Worm (Caenorhabditis elegans) whole organism, late embryonic: Measurements from ENCODE around the gene romo-1.

ENCODE experiments used
- C08G9.2 ChIP-seq: sonication (generic microtip); optimal IDR thresholded peaks from 2 replicates; lab custom pipeline; 2016; ENCODE audit warnings: mild to moderate bottlenecking, missing genetic modification characterization, moderate library complexity, missing compliant biosample characterization
- K02D7.2 ChIP-seq: sonication (generic microtip); optimal IDR thresholded peaks from 2 replicates; lab custom pipeline; 2017; ENCODE audit warnings: mild to moderate bottlenecking, missing genetic modification characterization, missing compliant biosample characterization
- K09A11.1 ChIP-seq: sonication (generic microtip); optimal IDR thresholded peaks from 2 replicates; lab custom pipeline; 2017; ENCODE audit warnings: antibody characterized with exemption, mild to moderate bottlenecking, missing genetic modification characterization, missing compliant biosample characterization; ENCODE audit not compliant: insufficient read depth
- T23F11.4 ChIP-seq: fragments of 200-800 bp; sonication (Bioruptor generic); optimal IDR thresholded peaks from 2 replicates; lab custom pipeline; 2018; ENCODE audit warnings: mild to moderate bottlenecking, missing genetic modification characterization, missing compliant biosample characterization
- Y22D7AL.16 ChIP-seq: sonication (generic microtip); optimal IDR thresholded peaks from 2 replicates; lab custom pipeline; 2016; ENCODE audit warnings: missing genetic modification characterization, missing compliant biosample characterization
- ahr-1 ChIP-seq: sonication (generic microtip); optimal IDR thresholded peaks from 2 replicates; lab custom pipeline; 2016; ENCODE audit warnings: missing genetic modification characterization, missing compliant biosample characterization
- ama-1 ChIP-seq: fragments of 150-350 bp; optimal IDR thresholded peaks from 2 replicates; lab custom pipeline; 2014
- ceh-18 ChIP-seq: sonication (generic microtip); optimal IDR thresholded peaks from 2 replicates; lab custom pipeline; 2016; ENCODE audit warnings: missing genetic modification characterization, missing compliant biosample characterization
- ceh-19 ChIP-seq: fragments of 200-800 bp; sonication (Bioruptor generic); optimal IDR thresholded peaks from 2 replicates; lab custom pipeline; 2018; ENCODE audit warnings: mild to moderate bottlenecking, missing genetic modification characterization, missing compliant biosample characterization
- ceh-2 ChIP-seq: sonication (generic microtip); optimal IDR thresholded peaks from 2 replicates; lab custom pipeline; 2016; ENCODE audit warnings: missing genotype, missing genetic modification characterization, missing compliant biosample characterization
- ceh-22 ChIP-seq: sonication (generic microtip); optimal IDR thresholded peaks from 2 replicates; lab custom pipeline; 2017; ENCODE audit warnings: missing biosample characterization, missing genetic modification characterization
- ceh-30 ChIP-seq: fragments of 150-350 bp; optimal IDR thresholded peaks from 2 replicates; lab custom pipeline; 2014; ENCODE audit warnings: missing biosample characterization, missing genetic modification characterization
- ceh-34 ChIP-seq: sonication (generic microtip); optimal IDR thresholded peaks from 2 replicates; lab custom pipeline; 2016; ENCODE audit warnings: mild to moderate bottlenecking, missing genetic modification characterization, missing compliant biosample characterization
- ceh-45 ChIP-seq: fragments of 200-800 bp; sonication (Bioruptor generic); IDR thresholded peaks from 2 replicates; pipeline ENCODE4 v1.3.6; 2022; ENCODE audit warnings: missing genetic modification reagents, missing genetic modification characterization, missing compliant biosample characterization
- dmd-4 ChIP-seq: sonication (generic microtip); optimal IDR thresholded peaks from 2 replicates; lab custom pipeline; 2016; ENCODE audit warnings: borderline replicate concordance, missing genetic modification characterization, missing compliant biosample characterization
- dve-1 ChIP-seq: sonication (generic microtip); optimal IDR thresholded peaks from 2 replicates; lab custom pipeline; 2017; ENCODE audit warnings: antibody characterized with exemption, mild to moderate bottlenecking, missing genetic modification characterization, missing compliant biosample characterization
- elt-2 ChIP-seq: sonication (generic microtip); optimal IDR thresholded peaks from 2 replicates; lab custom pipeline; 2016; ENCODE audit warnings: missing genetic modification reagents, missing genetic modification characterization, missing compliant biosample characterization
- ets-4 ChIP-seq: sonication (generic microtip); optimal IDR thresholded peaks from 2 replicates; lab custom pipeline; 2016; ENCODE audit warnings: missing genetic modification characterization, missing compliant biosample characterization
- eyg-1 ChIP-seq: sonication (generic microtip); optimal IDR thresholded peaks from 2 replicates; lab custom pipeline; 2016; ENCODE audit warnings: missing genotype, missing genetic modification characterization, missing compliant biosample characterization
- gmeb-2 ChIP-seq: sonication (generic microtip); optimal IDR thresholded peaks from 2 replicates; lab custom pipeline; 2016; ENCODE audit warnings: missing genetic modification characterization, inconsistent platforms, missing compliant biosample characterization
- hlh-13 ChIP-seq: fragments of 200-800 bp; sonication (Bioruptor generic); optimal IDR thresholded peaks from 2 replicates; lab custom pipeline; 2018; ENCODE audit warnings: mild to moderate bottlenecking, missing genetic modification characterization, missing compliant biosample characterization
- hlh-15 ChIP-seq: sonication (generic microtip); optimal IDR thresholded peaks from 2 replicates; lab custom pipeline; 2016; ENCODE audit warnings: missing genetic modification characterization, missing compliant biosample characterization
- hlh-6 ChIP-seq: sonication (generic microtip); optimal IDR thresholded peaks from 2 replicates; lab custom pipeline; 2016; ENCODE audit warnings: missing genotype, missing genetic modification characterization, missing compliant biosample characterization
- hlh-8 ChIP-seq: sonication (generic microtip); optimal IDR thresholded peaks from 2 replicates; lab custom pipeline; 2016; ENCODE audit warnings: missing genotype, missing genetic modification characterization, missing compliant biosample characterization
- mec-3 ChIP-seq: sonication (generic microtip); optimal IDR thresholded peaks from 2 replicates; lab custom pipeline; 2016; ENCODE audit warnings: borderline replicate concordance, missing genetic modification characterization, missing compliant biosample characterization
- npax-4 ChIP-seq: sonication (generic microtip); optimal IDR thresholded peaks from 2 replicates; lab custom pipeline; 2016; ENCODE audit warnings: missing genetic modification characterization, missing compliant biosample characterization
- pat-9 ChIP-seq: fragments of 200-800 bp; sonication (Bioruptor generic); optimal IDR thresholded peaks from 2 replicates; lab custom pipeline; 2018; ENCODE audit warnings: mild to moderate bottlenecking, missing genetic modification characterization, moderate library complexity, missing compliant biosample characterization
- pax-1 ChIP-seq: fragments of 150-350 bp; optimal IDR thresholded peaks from 2 replicates; lab custom pipeline; 2014; ENCODE audit warnings: missing biosample characterization, missing genetic modification characterization
- pqm-1 ChIP-seq: sonication (generic microtip); optimal IDR thresholded peaks from 2 replicates; lab custom pipeline; 2016; ENCODE audit warnings: missing genetic modification characterization, missing compliant biosample characterization
- pros-1 ChIP-seq: fragments of 150-350 bp; optimal IDR thresholded peaks from 2 replicates; lab custom pipeline; 2014; ENCODE audit warnings: missing biosample characterization, missing genetic modification reagents, missing genetic modification characterization
- ref-2 ChIP-seq: sonication (generic microtip); optimal IDR thresholded peaks from 2 replicates; lab custom pipeline; 2016; ENCODE audit warnings: missing genetic modification characterization, missing compliant biosample characterization
- rnt-1 ChIP-seq: sonication (generic microtip); optimal IDR thresholded peaks from 2 replicates; lab custom pipeline; 2016; ENCODE audit warnings: missing genetic modification characterization, missing compliant biosample characterization
- sdc-2 ChIP-seq: sonication (generic microtip); optimal IDR thresholded peaks from 2 replicates; lab custom pipeline; 2016; ENCODE audit warnings: missing genotype, missing genetic modification characterization, missing compliant biosample characterization
- sox-2 ChIP-seq: fragments of 200-800 bp; sonication (Bioruptor generic); IDR thresholded peaks from 2 replicates; pipeline ENCODE4 v1.3.6; 2022; ENCODE audit warnings: missing genetic modification reagents, missing genetic modification characterization, missing compliant biosample characterization
- sox-4 ChIP-seq: sonication (generic microtip); optimal IDR thresholded peaks from 2 replicates; lab custom pipeline; 2017; ENCODE audit warnings: mild to moderate bottlenecking, missing genetic modification characterization, inconsistent platforms, missing compliant biosample characterization
- tbx-2 ChIP-seq: sonication (generic microtip); optimal IDR thresholded peaks from 2 replicates; lab custom pipeline; 2016; ENCODE audit warnings: missing genetic modification characterization, missing compliant biosample characterization
- tbx-7 ChIP-seq: sonication (generic microtip); optimal IDR thresholded peaks from 2 replicates; lab custom pipeline; 2016; ENCODE audit warnings: missing genotype, missing genetic modification characterization, missing compliant biosample characterization
- ttx-3 ChIP-seq: sonication (generic microtip); optimal IDR thresholded peaks from 2 replicates; lab custom pipeline; 2016; ENCODE audit warnings: missing genetic modification reagents, missing genetic modification characterization, missing compliant biosample characterization
- unc-42 ChIP-seq: sonication (generic microtip); optimal IDR thresholded peaks from 2 replicates; lab custom pipeline; 2016; ENCODE audit warnings: missing genotype, missing genetic modification characterization, missing compliant biosample characterization
- unc-55 ChIP-seq: sonication (generic microtip); optimal IDR thresholded peaks from 2 replicates; lab custom pipeline; 2017; ENCODE audit warnings: missing biosample characterization, missing genetic modification reagents, missing genetic modification characterization

Gene romo-1

ce11 chrII:13193563-13194103, 44.1 kb downstream of the romo-1 start:
- TF ChIP-seq ceh-45 (no peak), ceh-19 (peak; percentile 10), hlh-8 (tag; lab: Kevin White, UChicago) (peak; percentile 57), ttx-3 (tag; lab: Kevin White, UChicago) (no peak)

- no peak for TF ChIP-seq npax-4
- no peak for TF ChIP-seq ets-4 (tag; lab: Kevin White, UChicago)
- TF ChIP-seq hlh-13 (GFP tag; lab: Kevin White, UChicago) = no peak
- no peak for TF ChIP-seq ref-2 (tag; lab: Kevin White, UChicago)
- no peak for TF ChIP-seq K09A11.1 (tag; lab: Kevin White, UChicago)
- no peak for TF ChIP-seq dve-1 (tag; lab: Kevin White, UChicago)
- TF ChIP-seq tbx-7 = no peak
- TF ChIP-seq hlh-6 (tag; lab: Kevin White, UChicago) = no peak
- no peak for TF ChIP-seq Y22D7AL.16
- TF ChIP-seq pax-1 = no peak
- no peak for TF ChIP-seq K02D7.2 (tag; lab: Kevin White, UChicago)
- no peak for TF ChIP-seq sox-2 (GFP tag; lab: Robert Waterston, UW)
- TF ChIP-seq, all 69 proteins: peak for 0
Observed at ce11 chrII:13190412-13190811, 47.3 kb downstream of the romo-1 start.

DNA sequence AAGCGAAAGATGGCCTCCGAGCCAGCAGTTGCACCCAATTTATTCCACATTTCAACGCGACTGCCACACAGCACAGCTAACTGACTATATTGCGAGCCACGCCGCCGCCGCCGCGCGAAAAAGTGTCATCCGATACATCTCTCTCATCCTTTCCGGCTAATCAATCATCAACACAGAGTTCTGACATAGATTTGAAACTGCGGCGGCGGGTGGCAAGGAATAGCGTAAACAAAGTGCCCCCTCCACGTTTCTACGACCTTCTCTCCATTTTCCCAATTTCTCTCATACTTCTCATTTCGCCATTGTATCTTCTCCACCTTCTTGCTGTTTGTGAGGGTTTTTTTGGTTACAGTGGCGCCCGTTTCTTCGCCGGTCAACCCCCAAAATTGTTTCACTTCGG, 48.3 kb downstream of the romo-1 start:
- TF ChIP-seq tbx-2 (tag; lab: Kevin White, UChicago) (peak; percentile 56), ref-2 (tag; lab: Kevin White, UChicago) (peak; percentile 24), K09A11.1 (tag; lab: Kevin White, UChicago) (no peak), ceh-18 (tag; lab: Kevin White, UChicago) (peak; percentile 49), eyg-1 (tag; lab: Kevin White, UChicago) (no peak), unc-55 (peak; percentile 97), hlh-15 (tag; lab: Kevin White, UChicago) (no peak), rnt-1 (tag; lab: Kevin White, UChicago) (peak; percentile 16), mec-3 (tag; lab: Kevin White, UChicago) (peak; percentile 39), ceh-34 (tag; lab: Kevin White, UChicago) (peak; percentile 83), C08G9.2 (no peak), ahr-1 (tag; lab: Kevin White, UChicago) (no peak)

DNA sequence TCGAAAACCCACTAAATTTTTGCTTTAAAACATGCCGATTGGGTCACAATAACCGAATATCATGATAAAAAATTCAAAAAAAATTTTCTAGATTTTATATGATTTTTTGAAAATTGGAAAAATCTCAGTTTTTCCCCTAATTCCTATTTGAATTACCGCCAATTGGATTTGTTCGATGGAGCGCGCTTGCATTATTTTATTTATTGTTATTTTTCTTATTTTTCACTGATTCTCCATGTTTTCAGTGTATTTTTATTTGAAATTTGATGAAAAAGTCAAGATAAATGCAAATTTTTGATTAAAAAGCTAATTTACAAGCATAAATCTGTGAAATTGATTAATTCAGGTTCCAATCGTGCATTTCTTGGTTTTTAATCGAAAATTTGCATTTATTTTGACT, 49.6 kb downstream of the romo-1 start:
- TF ChIP-seq tbx-2 (tag; lab: Kevin White, UChicago) = no peak
- TF ChIP-seq gmeb-2 (tag; lab: Kevin White, UChicago) = no peak
- TF ChIP-seq K09A11.1 (tag; lab: Kevin White, UChicago) = no peak
- no peak for TF ChIP-seq pqm-1
- no peak for TF ChIP-seq pat-9 (tag; lab: Kevin White, UChicago)
- TF ChIP-seq dmd-4 (tag; lab: Kevin White, UChicago) = no peak
- no peak for TF ChIP-seq ceh-2 (tag; lab: Kevin White, UChicago)
- no peak for TF ChIP-seq sox-2 (GFP tag; lab: Robert Waterston, UW)
- TF ChIP-seq unc-55 = no peak
- TF ChIP-seq unc-42 (tag; lab: Kevin White, UChicago) = no peak
- no peak for TF ChIP-seq ceh-22 (tag; lab: Kevin White, UChicago)
- no peak for TF ChIP-seq T23F11.4 (GFP tag; lab: Kevin White, UChicago)
- no peak for TF ChIP-seq sox-4 (tag; lab: Kevin White, UChicago)
- no peak for TF ChIP-seq ceh-30 (tag; lab: Kevin White, UChicago)
- no peak for TF ChIP-seq npax-4
- no peak for TF ChIP-seq elt-2 (tag; lab: Kevin White, UChicago)
- no peak for TF ChIP-seq pros-1 (tag; lab: Kevin White, UChicago)
- no peak for TF ChIP-seq ama-1 (lab: Kevin White, UChicago)
- no peak for TF ChIP-seq sdc-2 (tag; lab: Kevin White, UChicago)
- no peak for TF ChIP-seq dve-1 (tag; lab: Kevin White, UChicago)
